Fruit fly (Drosophila melanogaster): ENCODE measurements around the gene Prosbeta3.
A peak's percentile ranks its signal among the peaks of the same experiment; 100 is the strongest.

Prosbeta3 gene

DNA sequence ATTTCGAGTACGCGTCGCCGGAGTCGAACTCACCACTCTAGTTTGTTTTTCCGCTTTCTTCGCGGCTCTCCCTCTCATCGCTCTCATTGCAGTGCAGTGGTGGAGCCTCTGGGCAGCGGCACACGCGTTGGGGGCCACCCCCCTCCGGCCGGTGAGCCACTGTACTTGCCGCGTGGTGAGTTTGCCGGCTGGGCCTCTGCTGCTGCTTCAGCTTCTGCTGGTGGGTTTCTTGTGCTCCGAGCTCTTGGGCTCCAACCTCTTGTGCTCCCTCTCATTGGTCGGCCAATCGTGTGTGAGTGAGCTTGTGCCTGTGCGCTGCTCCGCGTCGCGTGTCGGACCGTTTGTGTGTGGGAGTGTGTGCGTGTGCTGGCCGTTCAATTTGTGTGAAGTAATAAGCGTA is 47.0 kb upstream of the Prosbeta3 start (continued):
- TF ChIP-seq CG31441 (GFP tag; IDR thresholded peaks at IDR 0.05) (no peak), CG43689 (GFP tag; IDR thresholded peaks at IDR 0.05) (no peak), CG12391 (tag; optimal IDR thresholded peaks at IDR 0.05) (peak; percentile 50), Antp (GFP tag; optimal IDR thresholded peaks at IDR 0.05) (peak; percentile 87), wek (GFP tag; optimal IDR thresholded peaks at IDR 0.05) (peak; percentile 51), ems (GFP tag; optimal IDR thresholded peaks at IDR 0.05) (peak; percentile 62), CG9876 (GFP tag; optimal IDR thresholded peaks at IDR 0.05) (no peak), Dip3 (GFP tag; optimal IDR thresholded peaks at IDR 0.05) (peak; percentile 66), shn (GFP tag; optimal IDR thresholded peaks at IDR 0.05) (peak; percentile 68), trem (tag; optimal IDR thresholded peaks at IDR 0.05) (peak; percentile 24), CG7357 (GFP tag; IDR thresholded peaks at IDR 0.05) (no peak), pfk (GFP tag; optimal IDR thresholded peaks at IDR 0.05) (peak; percentile 53), CG12299 (tag; optimal IDR thresholded peaks at IDR 0.05) (no peak), btn (GFP tag; optimal IDR thresholded peaks at IDR 0.05) (peak; percentile 40), nau (GFP tag; optimal IDR thresholded peaks at IDR 0.05) (peak; percentile 62), gfzf (GFP tag; optimal IDR thresholded peaks at IDR 0.05) (no peak), CG8924 (tag; optimal IDR thresholded peaks at IDR 0.05) (no peak), Hr51 (GFP tag; optimal IDR thresholded peaks at IDR 0.05) (peak; percentile 19 to 64), C15 (GFP tag; IDR thresholded peaks at IDR 0.05) (no peak), HHEX (GFP tag; optimal IDR thresholded peaks at IDR 0.05) (peak; percentile 51), dan (GFP tag; IDR thresholded peaks at IDR 0.05) (no peak), pzg (GFP tag; optimal IDR thresholded peaks at IDR 0.05) (peak; percentile 23), CG3281 (GFP tag; optimal IDR thresholded peaks at IDR 0.05) (peak; percentile 37), phol (tag; optimal IDR thresholded peaks at IDR 0.05) (no peak), cato (GFP tag; optimal IDR thresholded peaks at IDR 0.05; ENCODE audit: borderline replicate concordance) (no peak), gsb-n (tag; optimal IDR thresholded peaks at IDR 0.05) (no peak), pnt (GFP tag; optimal IDR thresholded peaks at IDR 0.05) (peak; percentile 57), pan (optimal IDR thresholded peaks at IDR 0.05) (no peak), pan (GFP tag; optimal IDR thresholded peaks at IDR 0.05 in 1 of 2, IDR thresholded peaks at IDR 0.05 in 1 of 2) (no peak), Hey (tag; optimal IDR thresholded peaks at IDR 0.05) (no peak), CG10147 (GFP tag; optimal IDR thresholded peaks at IDR 0.05) (peak; percentile 21), CG30403 (GFP tag; optimal IDR thresholded peaks at IDR 0.05) (peak; percentile 43), CG18619 (GFP tag; optimal IDR thresholded peaks at IDR 0.05) (peak; percentile 12), sens-2 (GFP tag; IDR thresholded peaks at IDR 0.05) (no peak), Eip74EF (GFP tag; optimal IDR thresholded peaks at IDR 0.05) (peak in 1 of 2 experiments; percentile 54), chm (GFP tag; IDR thresholded peaks at IDR 0.05) (no peak), zf30C (GFP tag; optimal IDR thresholded peaks at IDR 0.05) (peak; percentile 46), ind (GFP tag; optimal IDR thresholded peaks at IDR 0.05) (peak; percentile 46), CG6272 (GFP tag; IDR thresholded peaks at IDR 0.05) (peak; percentile 58; the same call in 1 of the 2 replicates), CG4707 (GFP tag; optimal IDR thresholded peaks at IDR 0.05) (peak; percentile 42), CG13624 (GFP tag; optimal IDR thresholded peaks at IDR 0.05) (peak; percentile 81), CG15696 (tag; optimal IDR thresholded peaks at IDR 0.05) (no peak), sisA (GFP tag; IDR thresholded peaks at IDR 0.05) (no peak), Hr3 (GFP tag; optimal IDR thresholded peaks at IDR 0.05) (no peak), run (tag; optimal IDR thresholded peaks at IDR 0.05) (no peak), CG2712 (tag; optimal IDR thresholded peaks at IDR 0.05) (peak; percentile 54), CG31388 (GFP tag; optimal IDR thresholded peaks at IDR 0.05) (no peak), CG10366 (GFP tag; IDR thresholded peaks at IDR 0.05) (no peak), CG31224 (GFP tag; IDR thresholded peaks at IDR 0.05) (no peak), ttk (GFP tag; IDR thresholded peaks at IDR 0.05) (no peak), yki (optimal IDR thresholded peaks at IDR 0.05) (peak; percentile 65), Hr39 (optimal IDR thresholded peaks at IDR 0.05) (no peak)

Data from whole organism, embryonic.